ENCODE assay signal across 2 fruit fly cellular contexts in genomic region chr3L:16018721-16019120, dm6.
TF ChIP-seq lines count a peak whose summit lies in the region.

No protein-coding gene starts in this region.

- TF ChIP-seq CTCF in whole organism, embryonic (GFP tag; optimal IDR thresholded peaks at IDR 0.05; lab: Kevin White, UChicago) = no peak

TF ChIP-seq in whole organism, embryonic, 481 proteins besides CTCF, POLR2A, EP300 and RAD21:
- no peak for TF ChIP-seq prd (optimal IDR thresholded peaks at IDR 0.05; lab: Kevin White, UChicago)
- TF ChIP-seq prd (GFP tag; IDR thresholded peaks at IDR 0.05; lab: Robert Waterston, UW) = peak; percentile 48; the same call in 1 of the 3 replicates
- peak; percentile 91 for TF ChIP-seq CG4360 (GFP tag; IDR thresholded peaks at IDR 0.05; lab: Robert Waterston, UW)
- TF ChIP-seq schlank (tag; optimal IDR thresholded peaks at IDR 0.05; lab: Kevin White, UChicago) = no peak
- TF ChIP-seq D (optimal IDR thresholded peaks at IDR 0.05; lab: Kevin White, UChicago) = peak; percentile 59
- TF ChIP-seq D (GFP tag; optimal IDR thresholded peaks at IDR 0.05; lab: Kevin White, UChicago) = no peak
- peak in 1 of 3 experiments; percentile 17 for TF ChIP-seq Stat92E (GFP tag; optimal IDR thresholded peaks at IDR 0.05; lab: Kevin White, UChicago)
- TF ChIP-seq zen (tag; optimal IDR thresholded peaks at IDR 0.05; lab: Kevin White, UChicago) = peak; percentile 40
- no peak for TF ChIP-seq bbx (GFP tag; IDR thresholded peaks at IDR 0.05; lab: Robert Waterston, UW; ENCODE audit: partially characterized antibody)
- no peak for TF ChIP-seq Bdp1 (GFP tag; optimal IDR thresholded peaks at IDR 0.05; lab: Kevin White, UChicago)

TF ChIP-seq in whole organism, pupa, 21 proteins besides CTCF, POLR2A, EP300 and RAD21:
- TF ChIP-seq CG4496 (GFP tag; IDR thresholded peaks at IDR 0.05; lab: Robert Waterston, UW) = 0 out of 3 replicates have a peak, but pooled peaks have one; percentile 21
- TF ChIP-seq Snoo (tag; optimal IDR thresholded peaks at IDR 0.05; lab: Kevin White, UChicago) = no peak
- TF ChIP-seq CG13204 (GFP tag; optimal IDR thresholded peaks at IDR 0.05; lab: Kevin White, UChicago) = peak; percentile 37
- no peak for TF ChIP-seq CG9948 (tag; optimal IDR thresholded peaks at IDR 0.05; lab: Kevin White, UChicago)
